Fruit fly (Drosophila melanogaster) Kc167 (cell line): ENCODE data around the gene Pax.

Experiments
- Sin3A ChIP-seq: fragments of >200 bp; optimal IDR thresholded peaks from 2 replicates; lab custom pipeline; 2018; ENCODE audit warnings: missing external identifiers
- h ChIP-seq: fragments of >200 bp; optimal IDR thresholded peaks from 3 replicates; lab custom pipeline; 2018; ENCODE audit warnings: missing external identifiers
- insv ChIP-seq: fragments of >200 bp; optimal IDR thresholded peaks from 3 replicates; lab custom pipeline; 2018; ENCODE audit warnings: missing external identifiers
- psq ChIP-seq: fragments of >200 bp; optimal IDR thresholded peaks from 2 replicates; lab custom pipeline; 2017; ENCODE audit warnings: missing external identifiers

DNA sequence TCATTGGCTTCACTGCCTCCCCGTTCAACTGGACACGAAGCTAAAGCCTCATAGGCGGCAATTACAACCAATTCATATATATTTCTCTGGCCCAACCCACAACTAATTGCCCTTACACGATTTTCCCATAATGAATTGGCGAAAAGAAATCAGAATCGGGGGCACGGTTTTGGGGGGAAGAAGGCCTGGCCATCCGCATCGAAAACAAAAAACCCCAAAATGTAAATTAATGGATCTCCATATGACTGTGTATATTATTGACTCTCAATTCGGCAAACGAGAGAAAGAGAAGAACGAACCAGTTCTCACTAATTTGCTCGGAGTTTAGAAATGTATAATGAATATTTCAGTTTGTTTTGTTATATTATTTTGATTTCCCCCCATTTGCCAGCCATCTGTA, 37.4 kb downstream of the Pax start:
- TF ChIP-seq psq (lab: Kevin White, UChicago) = no peak
- TF ChIP-seq h (lab: Kevin White, UChicago) = no peak
- TF ChIP-seq insv = no peak
- TF ChIP-seq Sin3A (lab: Kevin White, UChicago) = no peak
